Fruit fly (Drosophila melanogaster) whole organism, embryonic: ENCODE measurements around the gene CG33687.

Experiments used
- Awh ChIP-seq: fragments of 200-800 bp; sonication (Bioruptor generic); IDR thresholded peaks from 2 replicates; pipeline ENCODE4, ENCODE4 v1.3.6; 2022; ENCODE audit warnings: missing biosample characterization, missing genetic modification characterization
- CG1024 ChIP-seq: fragments of 200-800 bp; sonication (Bioruptor generic); IDR thresholded peaks from 2 replicates; pipeline ENCODE4 v1.3.6; 2022; ENCODE audit warnings: missing biosample characterization, missing genetic modification characterization
- CG10431 ChIP-seq: fragments of 200-800 bp; sonication (Bioruptor generic); optimal IDR thresholded peaks from 3 replicates; lab custom pipeline; 2018; ENCODE audit warnings: missing biosample characterization, mild to moderate bottlenecking, missing genetic modification characterization
- CG10543 ChIP-seq: fragments of 200-800 bp; sonication (Bioruptor generic); optimal IDR thresholded peaks from 3 replicates; lab custom pipeline; 2017; ENCODE audit warnings: missing biosample characterization, mild to moderate bottlenecking, missing genetic modification characterization, moderate library complexity
- CG10654 ChIP-seq: fragments of 200-800 bp; sonication (Bioruptor generic); optimal IDR thresholded peaks from 2 replicates; lab custom pipeline; 2016; ENCODE audit warnings: missing biosample characterization, missing genetic modification characterization
- CG11504 ChIP-seq: fragments of 200-800 bp; sonication (Bioruptor generic); optimal IDR thresholded peaks from 3 replicates; lab custom pipeline; 2019; ENCODE audit warnings: missing biosample characterization, mild to moderate bottlenecking, missing genetic modification characterization, moderate library complexity
- CG13894 ChIP-seq: fragments of 200-800 bp; sonication (Bioruptor generic); optimal IDR thresholded peaks from 3 replicates; lab custom pipeline; 2018; ENCODE audit warnings: missing biosample characterization, mild to moderate bottlenecking, missing genetic modification characterization, moderate library complexity
- CG15514 ChIP-seq: fragments of 200-800 bp; sonication (Bioruptor generic); optimal IDR thresholded peaks from 3 replicates; lab custom pipeline; 2017; ENCODE audit warnings: missing biosample characterization, missing genetic modification characterization, mild to moderate bottlenecking, moderate library complexity, missing genetic modification reagents
- CG16813 ChIP-seq: fragments of 200-800 bp; sonication (Bioruptor generic); IDR thresholded peaks from 3 replicates; pipeline ENCODE4 v1.3.6; 2022; ENCODE audit warnings: missing biosample characterization, missing genetic modification characterization; ENCODE audit not compliant: partially characterized antibody
- CG17385 ChIP-seq: fragments of 200-800 bp; sonication (Bioruptor generic); optimal IDR thresholded peaks from 3 replicates; lab custom pipeline; 2018; ENCODE audit warnings: missing biosample characterization, mild to moderate bottlenecking, missing genetic modification characterization
- CG1832 ChIP-seq: fragments of 200-800 bp; sonication (Bioruptor generic); optimal IDR thresholded peaks from 2 replicates; lab custom pipeline; 2017; ENCODE audit warnings: missing biosample characterization, mild to moderate bottlenecking, missing genetic modification characterization, inconsistent platforms
- CG31365 ChIP-seq: fragments of 200-800 bp; sonication (Bioruptor generic); optimal IDR thresholded peaks from 2 replicates; lab custom pipeline; 2018; ENCODE audit warnings: missing biosample characterization, mild to moderate bottlenecking, missing genetic modification characterization
- CG3281 ChIP-seq: fragments of 200-800 bp; sonication (Bioruptor generic); optimal IDR thresholded peaks from 3 replicates; lab custom pipeline; 2017; ENCODE audit warnings: missing biosample characterization, mild to moderate bottlenecking, missing genetic modification characterization
- CG7372 ChIP-seq: fragments of 200-800 bp; sonication (Bioruptor generic); IDR thresholded peaks from 2 replicates; pipeline ENCODE4 v1.3.6; 2022; ENCODE audit warnings: missing biosample characterization, missing genetic modification characterization
- CG9437 ChIP-seq: fragments of 200-800 bp; sonication (Bioruptor generic); optimal IDR thresholded peaks from 2 replicates; lab custom pipeline; 2018; ENCODE audit warnings: missing biosample characterization, mild to moderate bottlenecking, missing genetic modification characterization
- CHES-1-like ChIP-seq: fragments of 200-800 bp; sonication (Bioruptor generic); optimal IDR thresholded peaks from 2 replicates; lab custom pipeline; 2016; ENCODE audit warnings: missing biosample characterization, missing genetic modification characterization
- Drgx ChIP-seq: fragments of 200-800 bp; sonication (Bioruptor generic); IDR thresholded peaks from 2 replicates; pipeline ENCODE4 v1.3.6; 2022; ENCODE audit warnings: missing biosample characterization, missing genetic modification characterization
- Fer1 ChIP-seq: fragments of 200-800 bp; sonication (Bioruptor generic); optimal IDR thresholded peaks from 2 replicates; lab custom pipeline; 2017; ENCODE audit warnings: missing biosample characterization, mild to moderate bottlenecking, missing genetic modification characterization
- HmgD ChIP-seq: fragments of 200-800 bp; sonication (Bioruptor generic); optimal IDR thresholded peaks from 3 replicates; lab custom pipeline; 2016; ENCODE audit warnings: missing biosample characterization, missing genetic modification characterization
- Kr ChIP-seq: fragments of 200-800 bp; sonication (Bioruptor generic); optimal IDR thresholded peaks from 2 replicates; lab custom pipeline; 2017; ENCODE audit warnings: missing biosample characterization, mild to moderate bottlenecking, missing genetic modification characterization
- Lim3 ChIP-seq: fragments of 200-800 bp; sonication (Bioruptor generic); IDR thresholded peaks from 2 replicates; pipeline ENCODE4 v1.3.6; 2022; ENCODE audit warnings: missing biosample characterization, missing genetic modification characterization
- Med ChIP-seq: fragments of 200-800 bp; sonication (Bioruptor generic); peaks from one replicate; lab custom pipeline; 2016; ENCODE audit warnings: missing biosample characterization, missing genetic modification characterization, mild to moderate bottlenecking, inconsistent platforms, moderate library complexity
- Opbp ChIP-seq: fragments of 200-800 bp; sonication (Bioruptor generic); IDR thresholded peaks from 3 replicates; pipeline ENCODE4 v1.3.6; 2022; ENCODE audit warnings: missing biosample characterization, missing genetic modification characterization; ENCODE audit not compliant: partially characterized antibody
- Spps ChIP-seq: fragments of 200-800 bp; sonication (Bioruptor generic); optimal IDR thresholded peaks from 2 replicates; lab custom pipeline; 2018; ENCODE audit warnings: missing biosample characterization, mild to moderate bottlenecking, missing genetic modification characterization
- Trl ChIP-seq, 3 experiments: fragments of >200 bp in 2 of 3; fragments of 200-800 bp in 1 of 3; sonication (Bioruptor generic) in 1 of 3; optimal IDR thresholded peaks; 2 replicates in 1 of 3; 3 replicates in 2 of 3; lab custom pipeline; 2016 to 2017; ENCODE audit warnings: missing biosample characterization in 1 of 3, missing genetic modification characterization in 1 of 3
- abd-A ChIP-seq: fragments of 200-800 bp; sonication (Bioruptor generic); optimal IDR thresholded peaks from 3 replicates; lab custom pipeline; 2019; ENCODE audit warnings: missing biosample characterization, mild to moderate bottlenecking, missing genetic modification characterization, moderate library complexity
- az2 ChIP-seq: fragments of 200-800 bp; sonication (Bioruptor generic); optimal IDR thresholded peaks from 3 replicates; lab custom pipeline; 2016; ENCODE audit warnings: missing biosample characterization, missing genetic modification characterization
- bsh ChIP-seq, 2 experiments: fragments of 200-800 bp; sonication (Bioruptor generic); optimal IDR thresholded peaks; 2 replicates each; lab custom pipeline; 2017 to 2018; ENCODE audit warnings: mild to moderate bottlenecking in 2 of 2, missing biosample characterization in 2 of 2, missing genetic modification characterization in 2 of 2, moderate library complexity in 1 of 2
- cg ChIP-seq: fragments of 200-800 bp; sonication (Bioruptor generic); optimal IDR thresholded peaks from 3 replicates; lab custom pipeline; 2019; ENCODE audit warnings: missing biosample characterization, mild to moderate bottlenecking, missing genetic modification characterization, moderate library complexity
- crp ChIP-seq, 2 experiments: fragments of 200-800 bp; sonication (Bioruptor generic); optimal IDR thresholded peaks; 2 replicates in 1 of 2; 3 replicates in 1 of 2; lab custom pipeline; 2017; ENCODE audit warnings: missing biosample characterization in 2 of 2, missing genetic modification characterization in 2 of 2, mild to moderate bottlenecking in 1 of 2, moderate library complexity in 1 of 2
- dimm ChIP-seq: fragments of 200-800 bp; sonication (Bioruptor generic); IDR thresholded peaks from 2 replicates; pipeline ENCODE4 v1.3.6; 2022; ENCODE audit warnings: missing biosample characterization, missing genetic modification characterization
- dysf ChIP-seq: fragments of 200-800 bp; sonication (Bioruptor generic); IDR thresholded peaks from 3 replicates; pipeline ENCODE4 v1.3.6; 2022; ENCODE audit warnings: missing biosample characterization, missing genetic modification characterization
- exex ChIP-seq: fragments of 200-800 bp; sonication (Bioruptor generic); optimal IDR thresholded peaks from 4 replicates; lab custom pipeline; 2018; ENCODE audit warnings: missing biosample characterization, mild to moderate bottlenecking, missing genetic modification characterization, moderate library complexity
- grau ChIP-seq: fragments of 200-800 bp; optimal IDR thresholded peaks from 3 replicates; lab custom pipeline; 2019; ENCODE audit warnings: missing biosample characterization, mild to moderate bottlenecking, missing genetic modification characterization, moderate library complexity
- lbe ChIP-seq: fragments of 200-800 bp; sonication (Bioruptor generic); optimal IDR thresholded peaks from 2 replicates; lab custom pipeline; 2016; ENCODE audit warnings: missing biosample characterization, mild to moderate bottlenecking, missing genetic modification characterization
- luna ChIP-seq: fragments of 200-800 bp; sonication (Bioruptor generic); optimal IDR thresholded peaks from 2 replicates; lab custom pipeline; 2016; ENCODE audit warnings: missing biosample characterization, missing genetic modification characterization
- mld ChIP-seq: fragments of 200-800 bp; sonication (Bioruptor generic); IDR thresholded peaks from 3 replicates; pipeline ENCODE4 v1.3.6; 2022; ENCODE audit warnings: missing biosample characterization, missing genetic modification characterization; ENCODE audit not compliant: partially characterized antibody
- nmo ChIP-seq: fragments of 200-800 bp; sonication (Bioruptor generic); optimal IDR thresholded peaks from 2 replicates; lab custom pipeline; 2018; ENCODE audit warnings: missing biosample characterization, mild to moderate bottlenecking, missing genetic modification characterization, moderate library complexity
- peb ChIP-seq: fragments of 200-800 bp; sonication (Bioruptor generic); IDR thresholded peaks from 2 replicates; pipeline ENCODE4 v1.3.6; 2022; ENCODE audit warnings: missing biosample characterization, missing genetic modification characterization
- pros ChIP-seq: fragments of 200-800 bp; sonication (Bioruptor generic); optimal IDR thresholded peaks from 3 replicates; lab custom pipeline; 2019; ENCODE audit warnings: missing biosample characterization, mild to moderate bottlenecking, missing genetic modification characterization, moderate library complexity
- sd ChIP-seq: fragments of 200-800 bp; sonication (Bioruptor generic); optimal IDR thresholded peaks from 3 replicates; lab custom pipeline; 2018; ENCODE audit warnings: missing biosample characterization, mild to moderate bottlenecking, missing genetic modification characterization, moderate library complexity
- sens ChIP-seq: fragments of 200-800 bp; sonication (Bioruptor generic); peaks from one replicate; lab custom pipeline; 2016; ENCODE audit warnings: missing biosample characterization, missing genetic modification characterization
- sisA ChIP-seq: fragments of 200-800 bp; sonication (Bioruptor generic); IDR thresholded peaks from 2 replicates; pipeline ENCODE4 v1.3.6; 2022; ENCODE audit warnings: missing biosample characterization, missing genetic modification characterization
- tin ChIP-seq: fragments of 200-800 bp; sonication (Bioruptor generic); optimal IDR thresholded peaks from 3 replicates; lab custom pipeline; 2016; ENCODE audit warnings: missing biosample characterization, missing genetic modification characterization

The CG33687 gene

DNA sequence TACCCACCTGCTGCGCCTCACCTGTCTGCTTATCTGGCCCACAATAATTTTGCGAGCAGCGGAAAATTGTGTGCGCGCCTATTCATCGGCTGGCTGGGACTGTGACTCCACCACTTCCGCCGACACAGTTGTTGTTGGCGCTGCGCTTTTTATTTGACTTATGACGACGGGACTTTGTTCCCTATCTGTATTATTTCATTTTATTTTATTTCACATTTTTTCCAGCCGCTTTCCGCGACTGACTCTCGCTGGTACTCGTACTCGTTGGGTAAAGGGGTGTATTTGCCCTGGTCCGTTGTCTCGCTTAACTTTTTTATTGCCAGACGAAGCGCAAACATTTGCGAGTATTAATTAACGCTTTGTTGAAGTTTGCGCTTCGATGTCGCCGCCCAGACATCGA, 6.8 kb upstream of the CG33687 start (continued):
- no peak for TF ChIP-seq CG10431
- no peak for TF ChIP-seq CG17385 (GFP tag; lab: Kevin White, UChicago)
- no peak for TF ChIP-seq tin (GFP tag; lab: Kevin White, UChicago)
- TF ChIP-seq CG1024 (GFP tag; lab: Robert Waterston, UW) = 0 out of 2 replicates have a peak, but pooled peaks have one; percentile 2
- no peak for TF ChIP-seq peb (GFP tag; lab: Robert Waterston, UW)
- TF ChIP-seq lbe (GFP tag; lab: Kevin White, UChicago) = peak; percentile 34
- peak; percentile 38; the same call in 1 of the 2 replicates for TF ChIP-seq Drgx (GFP tag; lab: Robert Waterston, UW)
- TF ChIP-seq Fer1 (GFP tag; lab: Kevin White, UChicago) = peak; percentile 13
- TF ChIP-seq nmo (GFP tag; lab: Kevin White, UChicago) = no peak
- TF ChIP-seq CHES-1-like (GFP tag; lab: Kevin White, UChicago) = no peak
- TF ChIP-seq exex (tag; lab: Kevin White, UChicago) = peak; percentile 0
- peak; percentile 17 for TF ChIP-seq CG3281 (GFP tag; lab: Kevin White, UChicago)
- 0 out of 3 replicates have a peak, but pooled peaks have one; percentile 12 for TF ChIP-seq dysf
- no peak for TF ChIP-seq pros
- TF ChIP-seq Spps (tag; lab: Kevin White, UChicago) = no peak
- no peak for TF ChIP-seq HmgD (GFP tag; lab: Kevin White, UChicago)

DNA sequence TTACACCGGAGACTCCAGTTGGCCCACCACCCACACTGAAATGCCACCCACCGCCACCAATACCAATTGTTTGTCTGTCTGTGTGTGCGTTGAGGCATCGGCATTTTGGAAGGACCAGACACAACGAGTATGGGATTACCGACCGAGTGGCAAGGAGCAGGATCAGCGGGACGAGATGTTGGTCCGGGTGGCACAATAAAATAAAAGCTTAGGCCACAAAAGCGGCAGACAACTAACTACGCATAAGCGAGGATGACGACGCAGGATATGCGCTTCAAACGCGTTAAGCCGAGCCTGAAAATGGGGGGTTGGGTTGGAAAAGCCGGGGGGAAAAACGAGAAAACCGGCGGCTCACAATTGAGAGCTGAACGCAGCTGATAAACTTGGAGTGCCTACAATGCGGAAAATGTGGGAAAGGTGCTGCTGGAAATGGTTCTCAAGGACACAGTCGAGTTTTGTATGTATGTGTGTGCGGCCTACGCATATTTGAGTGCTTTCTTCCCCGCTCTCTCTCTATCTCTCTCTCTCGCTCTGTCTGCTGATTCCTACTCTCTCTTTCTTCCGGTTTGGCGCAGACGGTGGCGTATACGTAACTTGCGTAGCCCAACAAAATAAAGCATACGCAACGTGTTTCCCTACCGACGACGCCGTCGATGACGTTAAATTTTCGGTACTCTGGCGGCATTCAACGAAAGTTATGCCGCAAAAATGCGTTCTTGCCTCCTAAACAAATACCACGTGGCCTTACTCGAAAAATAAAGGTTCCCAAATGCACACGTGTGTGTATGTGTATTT, 4.9 kb upstream of the CG33687 start:
- TF ChIP-seq CG11504 (no peak), abd-A (peak; percentile 86), cg (GFP tag; lab: Kevin White, UChicago) (peak; percentile 1), CG7372 (GFP tag; lab: Robert Waterston, UW) (peak; percentile 66; the same call in 1 of the 2 replicates), CG9437 (peak; percentile 72), bsh (GFP tag; optimal IDR thresholded peaks at IDR 0.05; lab: Kevin White, UChicago) (no peak), CG10543 (peak; percentile 3), sd (tag; lab: Kevin White, UChicago) (peak; percentile 8), Med (GFP tag; lab: Kevin White, UChicago) (peak; percentile 72), CG13894 (tag; lab: Kevin White, UChicago) (peak; percentile 50), CG1832 (peak; percentile 3), CG15514 (GFP tag; lab: Kevin White, UChicago) (no peak), Trl (optimal IDR thresholded peaks at IDR 0.05; lab: Kevin White, UChicago) (peak in 1 of 2 experiments; percentile 33), Trl (GFP tag; optimal IDR thresholded peaks at IDR 0.05; lab: Kevin White, UChicago) (no peak)

DNA sequence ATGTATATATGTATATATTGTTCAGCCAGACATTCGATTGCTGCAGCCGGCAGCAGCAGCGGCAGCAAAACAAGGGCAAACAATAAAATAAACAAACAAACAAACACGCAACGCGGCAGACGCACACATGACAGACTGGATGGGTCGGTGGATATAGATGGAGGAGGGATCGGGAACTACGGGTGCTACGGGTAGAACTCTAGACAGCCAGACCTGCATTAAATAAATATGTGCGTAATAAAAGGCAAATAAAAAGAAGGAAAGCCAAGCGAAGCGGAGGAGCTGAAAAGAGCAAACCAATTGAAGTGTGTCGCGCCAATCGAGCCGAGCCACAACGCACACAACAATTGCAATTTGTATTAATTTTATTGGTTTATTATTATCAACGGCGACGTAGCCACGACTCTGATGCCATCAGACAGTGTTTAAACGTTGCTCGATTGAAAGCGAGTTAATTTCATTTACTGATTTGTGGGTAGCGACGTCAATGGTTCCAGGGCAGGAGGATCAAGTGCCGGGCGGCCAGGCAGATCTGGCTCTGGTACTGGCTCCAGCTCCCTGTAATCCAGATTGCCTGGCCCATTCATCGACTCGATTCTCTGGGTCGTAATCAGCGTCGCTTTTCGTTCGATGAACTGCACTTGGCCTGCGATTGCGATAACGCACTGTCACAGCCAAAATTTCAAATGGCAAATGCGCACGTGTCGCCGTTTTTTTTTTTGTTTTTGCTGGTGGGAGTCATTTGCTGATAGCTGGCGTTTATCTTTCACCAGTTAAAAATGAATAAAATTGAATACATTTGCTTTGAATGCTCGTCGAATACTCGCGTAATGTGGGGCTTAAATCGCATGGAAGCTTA, 3.6 kb upstream of the CG33687 start:
- TF ChIP-seq Awh (GFP tag; lab: Robert Waterston, UW) (0 out of 2 replicates have a peak, but pooled peaks have one; percentile 23), CG31365 (tag; lab: Kevin White, UChicago) (peak; percentile 11), Kr (peak; percentile 52), lbe (GFP tag; lab: Kevin White, UChicago) (peak; percentile 52), Lim3 (GFP tag; lab: Robert Waterston, UW) (no peak), luna (GFP tag; lab: Kevin White, UChicago) (no peak), CG16813 (GFP tag; lab: Robert Waterston, UW) (no peak), HmgD (GFP tag; lab: Kevin White, UChicago) (no peak), crp (GFP tag; optimal IDR thresholded peaks at IDR 0.05; lab: Kevin White, UChicago) (no peak), sens (GFP tag; lab: Kevin White, UChicago) (peak; percentile 89), bsh (GFP tag; optimal IDR thresholded peaks at IDR 0.05; lab: Kevin White, UChicago) (peak; percentile 63 to 65), grau (tag; lab: Kevin White, UChicago) (no peak), CG10654 (no peak), sisA (GFP tag; lab: Robert Waterston, UW) (no peak), mld (GFP tag; lab: Robert Waterston, UW) (no peak), dimm (GFP tag; lab: Robert Waterston, UW) (no peak), Opbp (GFP tag; lab: Robert Waterston, UW) (no peak), az2 (no peak)
